Worm (Caenorhabditis elegans) whole organism, young adult: ENCODE results near the gene unc-44.

ENCODE experiments used
- F52B5.7 ChIP-seq: sonication (generic microtip); optimal IDR thresholded peaks from 2 replicates; lab custom pipeline; 2016; ENCODE audit warnings: mild to moderate bottlenecking, missing genetic modification characterization, missing compliant biosample characterization
- attf-6 ChIP-seq: fragments of 200-800 bp; sonication (Bioruptor generic); IDR thresholded peaks from 2 replicates; pipeline ENCODE4 v1.3.6; 2022; ENCODE audit warnings: missing genetic modification reagents, missing genetic modification characterization, missing compliant biosample characterization
- ceh-40 ChIP-seq: fragments of 200-800 bp; sonication (Bioruptor generic); IDR thresholded peaks from 2 replicates; pipeline ENCODE4 v1.3.6; 2022; ENCODE audit warnings: missing genetic modification characterization, missing compliant biosample characterization
- egl-44 ChIP-seq: fragments of 200-800 bp; sonication (Bioruptor generic); IDR thresholded peaks from 2 replicates; pipeline ENCODE4 v1.3.6; 2022; ENCODE audit warnings: missing genetic modification reagents, missing genetic modification characterization, missing compliant biosample characterization
- hmg-1.2 ChIP-seq: fragments of 200-800 bp; sonication (Bioruptor generic); IDR thresholded peaks from 2 replicates; pipeline ENCODE4 v1.3.6; 2022; ENCODE audit warnings: missing genetic modification reagents, missing genetic modification characterization, missing compliant biosample characterization
- madf-6 ChIP-seq: fragments of 200-800 bp; sonication (Bioruptor generic); IDR thresholded peaks from 2 replicates; pipeline ENCODE4 v1.3.6; 2022; ENCODE audit warnings: missing genetic modification reagents, missing genetic modification characterization, missing compliant biosample characterization
- ztf-18 ChIP-seq: sonication (generic microtip); optimal IDR thresholded peaks from 2 replicates; lab custom pipeline; 2016; ENCODE audit warnings: missing genotype, mild to moderate bottlenecking, missing genetic modification characterization, missing compliant biosample characterization

DNA sequence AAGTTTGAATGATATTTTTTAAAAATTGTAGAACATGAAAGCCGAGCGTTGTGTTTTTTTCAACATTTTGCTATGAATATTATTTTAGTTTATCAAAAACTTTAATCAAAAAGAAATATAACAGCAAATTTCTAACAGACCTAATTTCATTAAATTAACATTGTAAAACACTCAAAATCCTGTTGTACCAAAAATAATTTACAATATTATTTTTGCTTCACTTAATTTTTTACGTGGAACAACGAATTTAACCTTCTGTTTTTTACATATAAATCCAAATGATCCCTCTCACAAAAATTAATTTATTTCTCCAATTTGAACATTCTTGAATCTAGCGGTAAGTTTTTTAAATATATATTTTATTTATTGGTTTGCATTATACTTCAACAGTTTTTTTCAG lies 41.3 kb upstream of the unc-44 start, which contains the start of gene H32C10.1:
- TF ChIP-seq ztf-18 (tag; lab: Kevin White, UChicago) (no peak), egl-44 (GFP tag; lab: Robert Waterston, UW) (no peak), attf-6 (GFP tag; lab: Robert Waterston, UW) (no peak), ceh-40 (GFP tag; lab: Robert Waterston, UW) (no peak), madf-6 (GFP tag; lab: Robert Waterston, UW) (no peak), hmg-1.2 (no peak), F52B5.7 (no peak)
